Worm (Caenorhabditis elegans) whole organism, L4/young adult: ENCODE data around the gene his-39.

Experiments
- W03F9.2 ChIP-seq: fragments of 150-350 bp; optimal IDR thresholded peaks from 2 replicates; lab custom pipeline; 2014; ENCODE audit warnings: missing biosample characterization, missing genetic modification characterization
- him-1 ChIP-seq: sonication (generic microtip); optimal IDR thresholded peaks from 2 replicates; lab custom pipeline; 2016; ENCODE audit warnings: missing genotype, missing genetic modification reagents, missing genetic modification characterization, missing compliant biosample characterization

- TF ChIP-seq W03F9.2 = no peak
- TF ChIP-seq him-1 (tag; lab: Kevin White, UChicago) = no peak
Measured at ce11 chrV:8525774-8526173, 10.5 kb upstream of the his-39 start, which contains the start of gene otpl-6.
